Worm (Caenorhabditis elegans) whole organism, L3 larva: ENCODE measurements around the gene fbxb-106.

Source experiments
- R02D3.7 ChIP-seq: fragments of 150-350 bp; optimal IDR thresholded peaks from 2 replicates; lab custom pipeline; 2014; ENCODE audit warnings: missing biosample characterization, missing genetic modification characterization
- aly-2 ChIP-seq: fragments of 150-350 bp; optimal IDR thresholded peaks from 2 replicates; lab custom pipeline; 2014; ENCODE audit warnings: missing biosample characterization, missing genetic modification characterization
- ama-1 ChIP-seq: fragments of 150-350 bp; optimal IDR thresholded peaks from 2 replicates; lab custom pipeline; 2018
- ceh-16 ChIP-seq: sonication (generic microtip); optimal IDR thresholded peaks from 2 replicates; lab custom pipeline; 2017; ENCODE audit warnings: missing biosample characterization, missing genetic modification characterization
- ceh-28 ChIP-seq: fragments of 150-350 bp; optimal IDR thresholded peaks from 2 replicates; lab custom pipeline; 2014; ENCODE audit warnings: missing biosample characterization, missing genetic modification reagents, missing genetic modification characterization
- ceh-82 ChIP-seq: fragments of 150-350 bp; optimal IDR thresholded peaks from 2 replicates; lab custom pipeline; 2014; ENCODE audit warnings: missing biosample characterization, missing genetic modification characterization
- egl-27 ChIP-seq: sonication (generic microtip); optimal IDR thresholded peaks from 4 replicates; lab custom pipeline; 2017; ENCODE audit warnings: missing biosample characterization, missing genetic modification reagents, missing genetic modification characterization
- egl-5 ChIP-seq: fragments of 150-350 bp; optimal IDR thresholded peaks from 2 replicates; lab custom pipeline; 2017; ENCODE audit warnings: missing biosample characterization, missing genetic modification reagents, missing genetic modification characterization, inconsistent platforms
- elt-1 ChIP-seq: fragments of 150-350 bp; optimal IDR thresholded peaks from 2 replicates; lab custom pipeline; 2014; ENCODE audit warnings: missing biosample characterization, missing genetic modification characterization
- elt-2 ChIP-seq: sonication (generic microtip); optimal IDR thresholded peaks from 2 replicates; lab custom pipeline; 2016; ENCODE audit warnings: missing genetic modification reagents, mild to moderate bottlenecking, missing genetic modification characterization, missing compliant biosample characterization
- eor-1 ChIP-seq, 2 experiments: fragments of 150-350 bp; optimal IDR thresholded peaks; 2 replicates each; lab custom pipeline; 2014 to 2018; ENCODE audit warnings: missing biosample characterization in 2 of 2, missing genetic modification characterization in 2 of 2
- fkh-10 ChIP-seq: sonication (generic microtip); optimal IDR thresholded peaks from 2 replicates; lab custom pipeline; 2017; ENCODE audit warnings: missing biosample characterization, missing genetic modification reagents, missing genetic modification characterization
- fkh-2 ChIP-seq: fragments of 150-350 bp; optimal IDR thresholded peaks from 2 replicates; lab custom pipeline; 2014; ENCODE audit warnings: missing biosample characterization, missing genetic modification reagents, missing genetic modification characterization
- hmg-11 ChIP-seq: sonication (generic microtip); optimal IDR thresholded peaks from 2 replicates; lab custom pipeline; 2016; ENCODE audit warnings: missing genetic modification characterization, missing compliant biosample characterization
- lin-15B ChIP-seq: fragments of 150-350 bp; optimal IDR thresholded peaks from 2 replicates; lab custom pipeline; 2014; ENCODE audit warnings: missing biosample characterization, missing genetic modification characterization
- lin-39 ChIP-seq: fragments of 150-350 bp; optimal IDR thresholded peaks from 2 replicates; lab custom pipeline; 2018; ENCODE audit warnings: missing biosample characterization, missing genetic modification reagents, missing genetic modification characterization
- lsy-12 ChIP-seq: sonication (generic microtip); optimal IDR thresholded peaks from 2 replicates; lab custom pipeline; 2016; ENCODE audit warnings: mild to moderate bottlenecking, missing genetic modification characterization, missing compliant biosample characterization
- mdl-1 ChIP-seq: fragments of 150-350 bp; optimal IDR thresholded peaks from 2 replicates; lab custom pipeline; 2014; ENCODE audit warnings: missing biosample characterization, missing genetic modification characterization
- mml-1 ChIP-seq: fragments of 150-350 bp; sonication (generic microtip); optimal IDR thresholded peaks from 3 replicates; lab custom pipeline; 2014; ENCODE audit warnings: missing biosample characterization, missing genetic modification characterization
- nfya-1 ChIP-seq: sonication (generic microtip); optimal IDR thresholded peaks from 2 replicates; lab custom pipeline; 2017; ENCODE audit warnings: missing genetic modification characterization, mild to moderate bottlenecking, missing compliant biosample characterization, antibody characterized with exemption, moderate library complexity; ENCODE audit not compliant: insufficient read depth
- nhr-11 ChIP-seq: fragments of 150-350 bp; optimal IDR thresholded peaks from 2 replicates; lab custom pipeline; 2014; ENCODE audit warnings: missing biosample characterization, missing genetic modification characterization
- nhr-12 ChIP-seq: fragments of 150-350 bp; optimal IDR thresholded peaks from 2 replicates; lab custom pipeline; 2014; ENCODE audit warnings: missing biosample characterization, missing genetic modification characterization
- nhr-23 ChIP-seq: fragments of 150-350 bp; optimal IDR thresholded peaks from 2 replicates; lab custom pipeline; 2014; ENCODE audit warnings: missing biosample characterization, missing genetic modification reagents, missing genetic modification characterization
- nhr-237 ChIP-seq: fragments of 150-350 bp; optimal IDR thresholded peaks from 2 replicates; lab custom pipeline; 2014; ENCODE audit warnings: missing biosample characterization, missing genetic modification characterization
- nhr-25 ChIP-seq: sonication (generic microtip); optimal IDR thresholded peaks from 2 replicates; lab custom pipeline; 2017; ENCODE audit warnings: missing biosample characterization, missing genetic modification characterization
- nhr-28 ChIP-seq: fragments of 150-350 bp; optimal IDR thresholded peaks from 2 replicates; lab custom pipeline; 2014; ENCODE audit warnings: missing biosample characterization, missing genetic modification characterization
- nhr-43 ChIP-seq: sonication (generic microtip); optimal IDR thresholded peaks from 2 replicates; lab custom pipeline; 2016; ENCODE audit warnings: mild to moderate bottlenecking, missing genetic modification characterization, missing compliant biosample characterization; ENCODE audit not compliant: poor library complexity, severe bottlenecking
- nhr-67 ChIP-seq: fragments of 150-350 bp; optimal IDR thresholded peaks from 2 replicates; lab custom pipeline; 2014; ENCODE audit warnings: missing biosample characterization, missing genetic modification characterization
- nhr-76 ChIP-seq: fragments of 150-350 bp; sonication (generic microtip); optimal IDR thresholded peaks from 5 replicates; lab custom pipeline; 2014; ENCODE audit warnings: missing biosample characterization, missing genetic modification characterization
- nhr-77 ChIP-seq: fragments of 150-350 bp; optimal IDR thresholded peaks from 2 replicates; lab custom pipeline; 2014; ENCODE audit warnings: missing biosample characterization, missing genetic modification characterization
- pqm-1 ChIP-seq: fragments of 150-350 bp; optimal IDR thresholded peaks from 2 replicates; lab custom pipeline; 2017; ENCODE audit warnings: missing biosample characterization, missing genetic modification characterization, inconsistent platforms
- sea-2 ChIP-seq: fragments of 150-350 bp; sonication (generic microtip); optimal IDR thresholded peaks from 4 replicates; lab custom pipeline; 2014; ENCODE audit warnings: missing biosample characterization, missing genetic modification reagents, missing genetic modification characterization
- snpc-4 ChIP-seq: fragments of 150-350 bp; optimal IDR thresholded peaks from 2 replicates; lab custom pipeline; 2014; ENCODE audit warnings: missing biosample characterization, missing genetic modification characterization
- unc-39 ChIP-seq: sonication (generic microtip); optimal IDR thresholded peaks from 4 replicates; lab custom pipeline; 2017; ENCODE audit warnings: missing biosample characterization, missing genetic modification characterization
- unc-62 ChIP-seq: fragments of 150-350 bp; sonication (generic microtip); optimal IDR thresholded peaks from 4 replicates; lab custom pipeline; 2014; ENCODE audit warnings: missing biosample characterization, missing genetic modification reagents, missing genetic modification characterization
- zag-1 ChIP-seq: fragments of 150-350 bp; optimal IDR thresholded peaks from 2 replicates; lab custom pipeline; 2014; ENCODE audit warnings: missing biosample characterization, missing genetic modification characterization
- ztf-4 ChIP-seq: fragments of 150-350 bp; optimal IDR thresholded peaks from 2 replicates; lab custom pipeline; 2014; ENCODE audit warnings: missing biosample characterization, missing genetic modification characterization

Gene fbxb-106

DNA sequence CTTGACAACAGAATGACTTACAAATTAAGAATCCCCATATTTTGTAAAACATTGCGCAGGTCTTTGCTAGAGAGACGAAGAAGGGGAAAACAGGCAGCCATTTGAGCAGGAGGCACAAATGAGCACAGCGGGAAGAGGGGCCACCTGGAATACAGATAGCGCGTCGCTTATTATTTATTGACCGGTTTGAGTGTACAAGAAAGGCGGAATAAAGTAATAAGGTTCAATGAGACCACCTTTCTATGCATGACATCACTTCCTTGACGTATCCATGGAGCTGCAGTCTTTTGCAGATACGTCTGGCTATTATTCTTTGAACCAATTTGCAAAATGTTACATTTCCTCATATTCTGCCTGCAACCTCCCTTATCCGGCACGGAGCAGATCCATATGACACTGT lies 12.7 kb downstream of the fbxb-106 start, which contains the start of gene fbxb-111:
fbxb-111 (minus strand) TSS at position 101 of the 400 bp plus-strand sequence.
- TF ChIP-seq unc-62 (GFP tag; lab: Kevin White, UChicago) (no peak), nhr-43 (tag; lab: Kevin White, UChicago) (no peak), mdl-1 (no peak), nhr-28 (no peak), nhr-237 (tag; lab: Kevin White, UChicago) (no peak), ztf-4 (tag; lab: Kevin White, UChicago) (no peak), fkh-10 (no peak), R02D3.7 (no peak), nhr-25 (tag; lab: Kevin White, UChicago) (no peak), mml-1 (tag; lab: Kevin White, UChicago) (no peak), lsy-12 (tag; lab: Kevin White, UChicago) (no peak), nhr-11 (no peak), aly-2 (no peak), hmg-11 (tag; lab: Kevin White, UChicago) (no peak), fkh-2 (no peak), snpc-4 (no peak)
- TF ChIP-seq, all 47 proteins: peak for 0

DNA sequence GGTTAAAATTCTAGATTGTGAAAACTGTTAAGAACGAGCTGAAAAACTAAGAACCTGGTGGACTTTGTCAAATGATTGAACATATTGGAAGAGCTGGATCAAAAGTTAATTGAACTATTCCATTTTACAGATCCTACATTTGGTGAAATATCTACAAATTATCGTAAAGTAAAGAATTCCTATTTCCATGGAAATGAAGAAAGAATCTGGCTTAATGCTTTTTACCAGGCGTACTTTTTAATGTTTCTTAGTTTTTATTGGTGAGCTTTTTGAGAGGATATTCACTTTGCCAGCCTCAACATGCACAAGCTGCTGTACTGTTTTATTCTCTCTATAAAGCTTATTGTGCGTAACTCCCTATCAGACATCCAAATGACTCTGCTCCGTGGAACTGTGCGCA lies 15.6 kb downstream of the fbxb-106 start, which contains the start of gene F08D12.4:
F08D12.4 (plus strand) TSS at position 301 of the 400 bp plus-strand sequence.
- no peak for TF ChIP-seq snpc-4
- no peak for TF ChIP-seq nhr-237 (tag; lab: Kevin White, UChicago)
- TF ChIP-seq ceh-16 (tag; lab: Kevin White, UChicago): no peak
- TF ChIP-seq nhr-43 (tag; lab: Kevin White, UChicago): no peak
- no peak for TF ChIP-seq nhr-28
- no peak for TF ChIP-seq nfya-1
- TF ChIP-seq R02D3.7: no peak
- TF ChIP-seq lin-15B (tag; lab: Kevin White, UChicago): no peak
- TF ChIP-seq pqm-1 (tag; lab: Kevin White, UChicago): no peak
- TF ChIP-seq mml-1 (tag; lab: Kevin White, UChicago): no peak
- TF ChIP-seq nhr-76 (tag; lab: Kevin White, UChicago): no peak
- no peak for TF ChIP-seq fkh-10

DNA sequence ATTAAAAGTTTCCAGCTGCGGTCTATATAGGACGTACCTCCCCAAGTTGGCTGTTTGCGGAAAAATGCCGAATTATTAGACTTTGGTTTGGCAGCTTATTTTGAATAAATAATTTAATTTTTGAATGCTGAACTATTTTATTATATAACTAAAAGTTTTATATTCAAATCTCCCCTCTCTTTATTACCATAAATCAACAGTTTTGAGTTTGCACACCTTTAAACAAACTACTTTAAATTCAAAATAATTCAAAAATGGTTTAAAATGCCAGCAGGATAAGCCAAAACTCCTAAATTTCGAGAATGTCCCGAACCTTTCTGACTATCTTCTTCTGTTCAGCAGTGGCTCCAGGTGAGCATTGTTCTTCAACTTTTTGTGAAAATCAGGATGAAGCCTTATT lies 17.0 kb downstream of the fbxb-106 start, which contains the start of gene F08D12.3:
F08D12.3 (plus strand) TSS at position 301 of the 400 bp plus-strand sequence.
- TF ChIP-seq egl-5: no peak
- no peak for TF ChIP-seq lsy-12 (tag; lab: Kevin White, UChicago)
- TF ChIP-seq nhr-28: no peak
- TF ChIP-seq ztf-4 (tag; lab: Kevin White, UChicago): no peak
- no peak for TF ChIP-seq R02D3.7
- TF ChIP-seq nhr-23: no peak
- TF ChIP-seq elt-1: no peak
- no peak for TF ChIP-seq nhr-237 (tag; lab: Kevin White, UChicago)
- no peak for TF ChIP-seq sea-2 (GFP tag; lab: Kevin White, UChicago)
- TF ChIP-seq ceh-82: no peak

DNA sequence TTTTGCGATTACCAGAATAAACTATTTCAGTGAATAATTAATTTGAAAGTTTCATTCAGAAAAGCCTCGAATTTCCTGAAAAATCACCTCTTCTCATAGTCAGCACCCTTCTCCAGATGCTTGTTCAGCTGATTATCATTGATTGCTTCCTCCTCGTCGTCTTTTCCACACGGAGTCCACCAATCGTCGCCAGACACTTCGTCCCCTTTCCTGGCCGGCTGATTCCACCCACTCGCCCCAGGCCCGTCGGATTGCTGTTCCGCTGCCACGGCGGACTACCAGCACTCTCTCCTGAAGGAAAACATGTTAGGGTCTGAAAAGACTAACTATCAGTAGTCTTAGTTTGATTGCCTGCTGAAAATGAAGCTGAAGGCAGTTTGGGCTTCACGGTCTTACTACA lies 18.6 kb downstream of the fbxb-106 start:
- TF ChIP-seq nhr-28: no peak
- TF ChIP-seq elt-2 (tag; lab: Kevin White, UChicago): no peak
- no peak for TF ChIP-seq ceh-82
- TF ChIP-seq nhr-12 (tag; lab: Kevin White, UChicago): no peak
- no peak for TF ChIP-seq nhr-76 (tag; lab: Kevin White, UChicago)
- no peak for TF ChIP-seq egl-5
- no peak for TF ChIP-seq elt-1
- no peak for TF ChIP-seq eor-1 (tag; optimal IDR thresholded peaks at IDR 0.05; lab: Kevin White, UChicago)
- TF ChIP-seq unc-39: no peak
- TF ChIP-seq nhr-43 (tag; lab: Kevin White, UChicago): no peak
- TF ChIP-seq zag-1 (tag; lab: Kevin White, UChicago): no peak
- TF ChIP-seq, all 47 proteins: peak for 0

DNA sequence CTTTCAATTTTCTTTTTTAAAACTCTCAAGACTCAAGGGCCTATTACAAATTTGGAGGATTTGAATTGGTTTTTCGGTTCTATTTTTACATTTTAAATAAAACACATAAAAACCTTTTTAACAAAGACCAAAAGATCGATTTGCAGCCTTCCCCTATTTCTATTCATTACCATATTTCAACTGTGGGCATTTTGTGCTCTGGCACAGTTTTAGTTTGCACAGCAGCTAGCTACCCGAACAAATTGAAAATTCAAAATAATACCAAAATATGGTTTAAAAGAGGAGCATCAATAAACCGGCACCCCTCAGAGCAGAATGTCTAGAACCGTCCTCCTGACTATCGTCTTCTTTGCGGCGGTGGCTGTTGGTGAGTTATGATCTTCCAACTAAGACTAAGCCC lies 19.1 kb downstream of the fbxb-106 start, which contains the start of gene F08D12.2:
F08D12.2 (plus strand) TSS at position 301 of the 400 bp plus-strand sequence.
- TF ChIP-seq ama-1 (lab: Kevin White, UChicago) (no peak), elt-1 (no peak), nhr-23 (no peak), sea-2 (GFP tag; lab: Kevin White, UChicago) (no peak), nfya-1 (no peak), nhr-11 (no peak), lin-39 (tag; lab: Kevin White, UChicago) (no peak), nhr-12 (tag; lab: Kevin White, UChicago) (no peak), zag-1 (tag; lab: Kevin White, UChicago) (no peak), unc-62 (GFP tag; lab: Kevin White, UChicago) (no peak), nhr-25 (tag; lab: Kevin White, UChicago) (no peak), R02D3.7 (no peak), lin-15B (tag; lab: Kevin White, UChicago) (no peak), ceh-28 (tag; lab: Kevin White, UChicago) (no peak), nhr-67 (tag; lab: Kevin White, UChicago) (no peak), egl-27 (tag; lab: Kevin White, UChicago) (no peak), snpc-4 (no peak), nhr-77 (tag; lab: Kevin White, UChicago) (no peak)
- TF ChIP-seq, all 47 proteins: peak for 0
